In the genomic region with DNA sequence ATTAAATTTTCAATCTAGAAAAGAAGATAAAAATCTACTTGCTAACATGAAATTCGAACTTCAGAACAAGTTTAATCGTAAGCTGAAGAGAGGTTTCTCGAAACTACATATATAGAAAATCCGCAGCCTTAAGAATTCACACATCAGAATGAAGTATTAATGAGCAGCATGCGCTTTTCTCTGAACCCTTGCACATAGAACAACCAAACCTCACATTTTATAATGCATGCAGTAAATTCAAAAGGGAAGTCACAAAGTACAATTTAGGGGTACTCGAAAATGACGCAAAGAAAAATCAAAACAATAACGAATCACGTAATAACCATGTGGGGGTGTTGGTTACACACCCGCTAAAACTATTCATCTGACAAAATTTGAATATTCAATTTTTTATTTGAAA, we compare ENCODE assay signal across 3 worm cellular contexts.
TF ChIP-seq lines count a peak whose summit lies in the region.
"Not testable (repeated sequence)": the region's sequence is repeated elsewhere in the genome, so short reads cannot be mapped to it uniquely, and the experiment has no call there.

No protein-coding gene starts in this region.

TF ChIP-seq in whole organism, L1 larva, 84 proteins besides CTCF, POLR2A, EP300 and RAD21:
- TF ChIP-seq isw-1 (GFP tag; IDR thresholded peaks at IDR 0.05; lab: Robert Waterston, UW) = peak; percentile 17; the same call in 1 of the 2 replicates
- TF ChIP-seq unc-86 (tag; optimal IDR thresholded peaks at IDR 0.05; lab: Kevin White, UChicago) = peak; percentile 87
- TF ChIP-seq dsc-1 (tag; optimal IDR thresholded peaks at IDR 0.05; lab: Kevin White, UChicago) = peak; percentile 47
- peak; percentile 5 for TF ChIP-seq snu-23 (GFP tag; optimal IDR thresholded peaks at IDR 0.05; lab: Kevin White, UChicago)
- peak; percentile 82 for TF ChIP-seq nhr-71 (tag; optimal IDR thresholded peaks at IDR 0.05; lab: Kevin White, UChicago)
- TF ChIP-seq pax-3 (tag; optimal IDR thresholded peaks at IDR 0.05; lab: Kevin White, UChicago) = peak; percentile 35
- TF ChIP-seq nhr-47 (tag; optimal IDR thresholded peaks at IDR 0.05; lab: Kevin White, UChicago) = peak; percentile 57
- TF ChIP-seq sox-4 (tag; optimal IDR thresholded peaks at IDR 0.05; lab: Kevin White, UChicago) = peak; percentile 55
- TF ChIP-seq egl-13 (tag; optimal IDR thresholded peaks at IDR 0.05; lab: Kevin White, UChicago) = peak; percentile 42
- peak; percentile 45 for TF ChIP-seq nhr-85 (tag; lab: Kevin White, UChicago)
- TF ChIP-seq nhr-20 (tag; optimal IDR thresholded peaks at IDR 0.05; lab: Kevin White, UChicago) = peak; percentile 1
- TF ChIP-seq lsy-2 (tag; optimal IDR thresholded peaks at IDR 0.05; lab: Kevin White, UChicago) = peak in 1 of 2 experiments; percentile 13
- TF ChIP-seq fkh-8 (tag; optimal IDR thresholded peaks at IDR 0.05; lab: Kevin White, UChicago) = peak; percentile 89
- peak; percentile 57 for TF ChIP-seq lin-14 (GFP tag; optimal IDR thresholded peaks at IDR 0.05; lab: Kevin White, UChicago)
- TF ChIP-seq nhr-19 (GFP tag; conservative IDR thresholded peaks at IDR 0.05; lab: Robert Waterston, UW) = peak; percentile 88
TF ChIP-seq in whole organism, L1 larva: peak in this region for 15; not testable (repeated sequence) for 69.

TF ChIP-seq in whole organism, L2 larva, 48 proteins besides CTCF, POLR2A, EP300 and RAD21:
- TF ChIP-seq C34F6.9 (tag; optimal IDR thresholded peaks at IDR 0.05; lab: Kevin White, UChicago) = peak; percentile 42
- TF ChIP-seq mdl-1 (tag; optimal IDR thresholded peaks at IDR 0.05; lab: Kevin White, UChicago) = peak; percentile 22 to 23
- TF ChIP-seq unc-55 (GFP tag; optimal IDR thresholded peaks at IDR 0.05; lab: Kevin White, UChicago) = peak; percentile 36
- peak; percentile 39 for TF ChIP-seq sma-9 (GFP tag; optimal IDR thresholded peaks at IDR 0.05; lab: Kevin White, UChicago)
- TF ChIP-seq sma-9 (tag; optimal IDR thresholded peaks at IDR 0.05; lab: Kevin White, UChicago) = not testable (repeated sequence)
- peak in 1 of 2 experiments; percentile 3 for TF ChIP-seq lsy-2 (tag; optimal IDR thresholded peaks at IDR 0.05; lab: Kevin White, UChicago)

TF ChIP-seq in whole organism, L4 larva, 104 proteins besides CTCF, POLR2A, EP300 and RAD21:
- TF ChIP-seq dmd-6 (GFP tag; IDR thresholded peaks at IDR 0.05; lab: Robert Waterston, UW) (0 out of 2 replicates have a peak, but pooled peaks have one; percentile 27), aha-1 (tag; lab: Kevin White, UChicago) (peak; percentile 82), hif-1 (tag; optimal IDR thresholded peaks at IDR 0.05; lab: Kevin White, UChicago) (peak in 1 of 2 experiments; percentile 16)
